Fruit fly (Drosophila melanogaster): ENCODE data around the gene CG33725.

DNA sequence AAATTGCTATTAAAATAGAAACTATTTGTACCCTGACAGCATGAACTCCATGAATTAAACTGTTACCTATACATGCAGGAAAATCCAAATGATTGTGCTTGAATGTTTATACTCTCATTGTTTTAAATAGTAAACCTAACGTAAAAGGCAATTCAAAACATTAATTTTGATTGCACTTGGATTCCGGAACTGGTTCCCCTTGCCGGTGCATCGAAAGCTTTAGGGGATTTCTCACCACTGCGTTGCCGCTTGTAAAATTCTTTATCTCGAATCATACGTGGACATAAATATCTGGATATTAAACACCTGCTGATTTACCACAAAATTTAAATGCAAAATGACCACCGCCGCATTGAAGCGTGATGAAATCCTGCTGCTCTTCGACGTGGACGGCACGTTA, 51.9 kb downstream of the CG33725 start, which contains the start of gene Pmm2:
- TF ChIP-seq jim (GFP tag; optimal IDR thresholded peaks at IDR 0.05): no peak
- TF ChIP-seq Hr83 (GFP tag; optimal IDR thresholded peaks at IDR 0.05; ENCODE audit: poor library complexity, severe bottlenecking): no peak
- no peak for TF ChIP-seq brk (GFP tag; optimal IDR thresholded peaks at IDR 0.05)
- TF ChIP-seq woc (GFP tag; optimal IDR thresholded peaks at IDR 0.05): no peak
- no peak for TF ChIP-seq Jra (GFP tag; optimal IDR thresholded peaks at IDR 0.05)
- no peak for TF ChIP-seq psq (GFP tag; optimal IDR thresholded peaks at IDR 0.05)
